Fruit fly (Drosophila melanogaster): ENCODE data around the gene CG31407.

The CG31407 gene

DNA sequence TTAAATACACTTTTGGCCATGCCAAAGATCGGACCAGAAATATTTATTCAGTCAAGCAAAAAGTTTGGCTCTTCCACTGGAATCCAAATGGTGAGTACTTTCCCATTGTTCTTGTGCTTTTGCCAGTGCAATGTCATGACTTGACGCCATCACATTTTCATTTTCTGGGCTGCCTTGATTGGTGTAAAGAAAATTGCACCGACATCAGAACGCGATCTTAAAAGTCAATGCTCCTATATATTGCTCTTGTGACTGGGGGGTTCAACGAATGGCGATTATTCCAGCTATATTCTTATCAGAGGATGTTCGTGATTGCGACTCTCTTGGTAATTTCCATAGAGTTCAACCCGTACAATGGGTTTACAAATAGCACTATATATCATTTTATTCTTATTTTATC is 15.6 kb upstream of the CG31407 start:
- TF ChIP-seq woc (GFP tag; optimal IDR thresholded peaks at IDR 0.05), result no peak
- no peak for TF ChIP-seq CG32264 (GFP tag; optimal IDR thresholded peaks at IDR 0.05)
- TF ChIP-seq Rel (GFP tag; optimal IDR thresholded peaks at IDR 0.05), result no peak
- peak; percentile 88 for TF ChIP-seq Rel (tag; optimal IDR thresholded peaks at IDR 0.05)

DNA sequence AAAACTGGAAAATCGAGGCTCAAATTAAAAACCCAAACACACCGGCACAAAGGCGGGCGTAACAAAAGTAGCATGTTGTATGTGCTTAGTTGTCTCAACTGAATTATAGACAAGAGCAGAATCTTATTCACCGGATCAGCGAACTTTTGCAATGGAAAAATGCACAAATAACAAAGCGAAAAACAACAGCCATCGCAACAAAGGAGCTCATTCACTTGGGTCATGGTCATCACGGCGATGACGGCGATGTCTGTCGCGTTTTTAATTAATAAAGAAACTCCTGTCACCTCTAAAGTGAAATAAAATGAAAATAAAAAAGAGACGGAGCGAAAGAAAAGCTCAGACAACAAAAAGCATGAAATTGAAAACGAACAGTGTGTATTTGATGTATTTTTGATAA is 14.2 kb upstream of the CG31407 start:
- TF ChIP-seq dmrt93B (GFP tag; optimal IDR thresholded peaks at IDR 0.05) (no peak), Hr83 (GFP tag; optimal IDR thresholded peaks at IDR 0.05; ENCODE audit: poor library complexity, severe bottlenecking) (no peak), usp (GFP tag; optimal IDR thresholded peaks at IDR 0.05) (no peak), Jra (GFP tag; optimal IDR thresholded peaks at IDR 0.05) (no peak), dl (GFP tag; optimal IDR thresholded peaks at IDR 0.05; ENCODE audit: insufficient read depth in 1 of 2, partially characterized antibody in 2 of 2) (no peak), Rel (GFP tag; optimal IDR thresholded peaks at IDR 0.05) (no peak), Rel (tag; optimal IDR thresholded peaks at IDR 0.05) (no peak)

DNA sequence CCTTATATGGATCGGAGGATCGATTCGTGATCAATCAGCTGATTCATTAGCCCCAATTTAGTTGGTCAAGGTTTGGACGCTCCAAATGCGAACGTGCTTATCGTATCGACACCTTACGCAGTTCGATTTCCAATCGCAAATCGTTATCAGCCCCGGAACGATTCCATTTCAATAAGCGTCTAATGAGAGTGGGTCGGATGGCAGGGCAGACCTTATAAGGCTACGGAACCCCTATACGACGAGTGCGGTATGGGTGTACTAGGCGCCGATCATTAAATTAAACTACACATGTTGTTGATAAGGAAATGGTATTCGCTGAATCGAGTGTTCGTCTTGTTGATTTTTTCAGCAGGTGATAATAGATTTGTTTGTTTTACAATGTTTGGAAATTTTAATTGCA is 10.8 kb upstream of the CG31407 start:
- TF ChIP-seq brk (GFP tag; optimal IDR thresholded peaks at IDR 0.05) (peak; percentile 47), fru (GFP tag; optimal IDR thresholded peaks at IDR 0.05) (no peak)

DNA sequence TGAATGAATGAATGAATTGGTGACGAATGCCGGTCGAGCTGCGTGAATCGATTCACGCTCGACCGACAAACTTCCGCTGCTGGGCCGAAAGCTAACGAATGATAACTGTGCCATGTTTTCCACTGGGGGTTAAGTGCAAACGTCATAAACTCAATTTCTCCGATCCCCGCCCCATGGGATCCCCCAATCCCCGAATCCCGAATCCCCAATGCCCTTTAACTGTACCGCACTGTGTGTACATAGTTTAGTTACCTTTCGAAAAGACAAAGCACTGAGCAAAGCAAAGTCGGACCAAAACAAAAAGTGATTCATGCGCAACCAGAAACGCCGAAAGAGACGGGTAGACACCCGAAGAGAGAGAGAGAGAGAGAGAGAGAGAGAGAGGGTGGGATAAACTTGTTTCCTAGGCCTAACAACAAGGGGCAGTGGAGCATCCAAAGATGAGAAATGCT is 10.1 kb upstream of the CG31407 start:
- no peak for TF ChIP-seq sage (GFP tag; optimal IDR thresholded peaks at IDR 0.05)
- TF ChIP-seq CG32264 (GFP tag; optimal IDR thresholded peaks at IDR 0.05), result no peak
- no peak for TF ChIP-seq Rel (GFP tag; optimal IDR thresholded peaks at IDR 0.05)
- TF ChIP-seq Rel (tag; optimal IDR thresholded peaks at IDR 0.05), result peak; percentile 19
- TF ChIP-seq jim (GFP tag; optimal IDR thresholded peaks at IDR 0.05), result no peak
- no peak for TF ChIP-seq dmrt93B (GFP tag; optimal IDR thresholded peaks at IDR 0.05)
- TF ChIP-seq psq (GFP tag; optimal IDR thresholded peaks at IDR 0.05), result no peak

DNA sequence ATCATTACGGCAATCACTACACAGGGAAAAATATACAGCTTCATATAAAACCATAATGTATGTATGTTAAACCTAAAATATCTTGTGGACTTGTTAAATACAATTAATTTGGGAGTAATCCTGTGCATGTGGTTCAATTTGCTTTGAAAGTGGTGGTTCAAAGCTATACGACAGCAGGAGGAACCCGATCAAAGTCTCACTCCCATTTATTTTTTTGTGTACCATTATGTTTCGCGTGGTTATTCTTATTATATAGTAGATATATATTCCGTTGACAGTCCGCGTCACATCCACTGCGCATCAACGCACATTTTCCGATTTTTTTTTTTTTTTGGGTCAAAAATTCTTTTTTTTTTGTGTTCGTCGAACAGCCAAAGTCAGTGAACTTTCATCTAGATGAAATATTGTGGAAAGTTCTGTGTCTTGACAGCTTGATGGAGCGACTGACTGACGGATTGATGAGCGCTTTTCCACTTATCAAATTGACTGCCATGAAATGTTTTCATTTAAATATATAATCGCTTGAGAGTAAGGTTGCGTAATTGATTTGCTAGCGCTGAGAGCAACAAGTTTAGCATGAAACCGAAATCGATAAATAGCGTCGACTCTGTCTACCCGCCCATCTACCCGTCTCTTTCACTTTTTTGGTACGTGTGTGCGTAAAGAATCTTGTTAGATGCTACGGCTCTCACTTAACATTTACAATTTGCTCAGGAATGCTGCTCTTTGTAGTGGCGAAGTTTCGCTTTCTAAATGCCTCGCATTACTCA is 8.2 kb upstream of the CG31407 start:
- TF ChIP-seq tai (GFP tag; optimal IDR thresholded peaks at IDR 0.05), result no peak
- no peak for TF ChIP-seq usp (GFP tag; optimal IDR thresholded peaks at IDR 0.05)
- TF ChIP-seq CrebA (GFP tag; optimal IDR thresholded peaks at IDR 0.05; ENCODE audit: borderline replicate concordance), result no peak
- no peak for TF ChIP-seq lola (GFP tag; optimal IDR thresholded peaks at IDR 0.05)
- TF ChIP-seq rgr (GFP tag; optimal IDR thresholded peaks at IDR 0.05), result no peak
- TF ChIP-seq Dif (GFP tag; optimal IDR thresholded peaks at IDR 0.05; ENCODE audit: partially characterized antibody), result no peak
- TF ChIP-seq Sp1 (GFP tag; optimal IDR thresholded peaks at IDR 0.05), result no peak
- no peak for TF ChIP-seq pan (optimal IDR thresholded peaks at IDR 0.05)
- no peak for TF ChIP-seq sv (GFP tag; optimal IDR thresholded peaks at IDR 0.05)
- TF ChIP-seq Hr83 (GFP tag; optimal IDR thresholded peaks at IDR 0.05; ENCODE audit: poor library complexity, severe bottlenecking), result no peak
- no peak for TF ChIP-seq N (GFP tag; optimal IDR thresholded peaks at IDR 0.05)
- no peak for TF ChIP-seq br (GFP tag; optimal IDR thresholded peaks at IDR 0.05)
- TF ChIP-seq woc (GFP tag; optimal IDR thresholded peaks at IDR 0.05), result no peak
- TF ChIP-seq brk (GFP tag; optimal IDR thresholded peaks at IDR 0.05), result no peak
- no peak for TF ChIP-seq foxo (GFP tag; optimal IDR thresholded peaks at IDR 0.05)
- TF ChIP-seq dmrt93B (GFP tag; optimal IDR thresholded peaks at IDR 0.05), result no peak
- TF ChIP-seq h (GFP tag; optimal IDR thresholded peaks at IDR 0.05), result no peak
- TF ChIP-seq dl (GFP tag; optimal IDR thresholded peaks at IDR 0.05; ENCODE audit: insufficient read depth in 1 of 2, partially characterized antibody in 2 of 2), result no peak
- TF ChIP-seq Hnf4 (GFP tag; optimal IDR thresholded peaks at IDR 0.05), result no peak
- no peak for TF ChIP-seq Dfd (GFP tag; optimal IDR thresholded peaks at IDR 0.05)

DNA sequence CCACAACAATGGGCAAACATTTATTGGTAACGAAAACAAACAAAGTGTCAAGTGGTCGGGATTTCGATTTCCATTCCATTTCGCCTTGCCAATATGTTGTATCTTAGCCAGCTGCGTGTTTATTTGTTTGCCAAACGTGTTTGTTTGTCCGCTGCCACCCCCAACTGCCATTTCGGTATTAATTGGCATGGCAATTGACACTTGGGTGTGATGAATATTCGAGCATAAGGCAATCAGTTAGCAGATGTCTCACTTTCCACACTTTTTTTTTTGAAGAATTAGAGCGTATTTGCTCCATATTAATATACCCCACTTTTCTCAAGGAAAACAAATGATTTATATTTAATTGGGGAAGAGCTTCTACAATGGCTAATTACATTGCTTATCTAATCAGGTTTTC is 6.5 kb upstream of the CG31407 start:
- TF ChIP-seq jim (GFP tag; optimal IDR thresholded peaks at IDR 0.05) (no peak), br (GFP tag; optimal IDR thresholded peaks at IDR 0.05) (no peak), sv (GFP tag; optimal IDR thresholded peaks at IDR 0.05) (no peak), OdsH (GFP tag; optimal IDR thresholded peaks at IDR 0.05) (no peak), CG32264 (GFP tag; optimal IDR thresholded peaks at IDR 0.05) (no peak), N (GFP tag; optimal IDR thresholded peaks at IDR 0.05) (no peak)
